Fruit fly (Drosophila melanogaster) whole organism, wandering third instar larva: ENCODE results near the gene CG11737.

ENCODE experiments used
- Jra ChIP-seq: sonication (Bioruptor generic); optimal IDR thresholded peaks from 2 replicates; lab custom pipeline; 2016; ENCODE audit warnings: missing biosample characterization, missing genetic modification characterization
- Myc ChIP-seq: fragments of >200 bp; optimal IDR thresholded peaks from 2 replicates; lab custom pipeline; 2017
- OdsH ChIP-seq: fragments of 200-800 bp; sonication (Bioruptor generic); optimal IDR thresholded peaks from 2 replicates; lab custom pipeline; 2016; ENCODE audit warnings: missing biosample characterization, mild to moderate bottlenecking, missing genetic modification characterization
- Sp1 ChIP-seq: fragments of 200-800 bp; sonication (Bioruptor generic); optimal IDR thresholded peaks from 3 replicates; lab custom pipeline; 2019; ENCODE audit warnings: missing biosample characterization, mild to moderate bottlenecking, missing genetic modification characterization, moderate library complexity
- dmrt93B ChIP-seq: fragments of 200-800 bp; sonication (Bioruptor generic); optimal IDR thresholded peaks from 2 replicates; lab custom pipeline; 2018; ENCODE audit warnings: missing biosample characterization, mild to moderate bottlenecking, missing genetic modification characterization
- fru ChIP-seq: fragments of 200-800 bp; sonication (Bioruptor generic); optimal IDR thresholded peaks from 3 replicates; lab custom pipeline; 2016; ENCODE audit warnings: missing biosample characterization, mild to moderate bottlenecking, missing genetic modification characterization
- psq ChIP-seq: fragments of 200-800 bp; sonication (Bioruptor generic); optimal IDR thresholded peaks from 3 replicates; lab custom pipeline; 2017; ENCODE audit warnings: missing biosample characterization, mild to moderate bottlenecking, missing genetic modification characterization, moderate library complexity
- sage ChIP-seq: fragments of 200-800 bp; sonication (Bioruptor generic); optimal IDR thresholded peaks from 2 replicates; lab custom pipeline; 2016; ENCODE audit warnings: missing biosample characterization, mild to moderate bottlenecking, missing genetic modification characterization
- sv ChIP-seq: fragments of 200-800 bp; sonication (Bioruptor generic); optimal IDR thresholded peaks from 3 replicates; lab custom pipeline; 2016; ENCODE audit warnings: missing biosample characterization, missing genetic modification characterization
- usp ChIP-seq: fragments of >200 bp; optimal IDR thresholded peaks from 2 replicates; lab custom pipeline; 2017; ENCODE audit warnings: missing biosample characterization, missing genetic modification characterization

dm6 chr3R:8517752-8518185 is at the start of gene CG11737:
- no peak for TF ChIP-seq OdsH
- no peak for TF ChIP-seq dmrt93B (GFP tag; lab: Kevin White, UChicago)
- no peak for TF ChIP-seq sv (GFP tag; lab: Kevin White, UChicago)
- no peak for TF ChIP-seq usp
- TF ChIP-seq sage (GFP tag; lab: Kevin White, UChicago), result no peak
- no peak for TF ChIP-seq psq
- no peak for TF ChIP-seq Myc (lab: Kevin White, UChicago)
- TF ChIP-seq fru, result no peak
- TF ChIP-seq Sp1, result no peak
- no peak for TF ChIP-seq Jra (GFP tag; lab: Kevin White, UChicago)
